Worm (Caenorhabditis elegans) whole organism, L4 larva: ENCODE measurements around the gene F52G3.5.
"Not testable (repeated sequence)": the region's sequence is repeated elsewhere in the genome, so short reads cannot be mapped to it uniquely, and the experiment has no call there.

ENCODE experiments used
- D1046.2 ChIP-seq: fragments of 200-800 bp; sonication (Bioruptor generic); IDR thresholded peaks from 2 replicates; pipeline ENCODE4 v1.3.6; 2022; ENCODE audit warnings: missing genetic modification characterization, missing compliant biosample characterization
- F44E2.7 ChIP-seq: fragments of 200-800 bp; sonication (Bioruptor generic); IDR thresholded peaks from 2 replicates; pipeline ENCODE4 v2.1.2; 2022; ENCODE audit warnings: missing genetic modification characterization, missing compliant biosample characterization
- T26A8.4 ChIP-seq: fragments of 200-800 bp; sonication (Bioruptor generic); IDR thresholded peaks from 2 replicates; pipeline ENCODE4 v1.3.6; 2022; ENCODE audit warnings: missing genetic modification characterization, missing compliant biosample characterization
- Y105C5A.15 ChIP-seq: fragments of 200-800 bp; sonication (Bioruptor generic); IDR thresholded peaks from 2 replicates; pipeline ENCODE4 v1.3.6; 2022; ENCODE audit warnings: missing genetic modification characterization, missing compliant biosample characterization
- Y48G9A.11 ChIP-seq: fragments of 200-800 bp; sonication (Bioruptor generic); IDR thresholded peaks from 2 replicates; pipeline ENCODE4 v1.3.6; 2022; ENCODE audit warnings: missing genetic modification reagents, missing genetic modification characterization, missing compliant biosample characterization
- Y75B8A.6 ChIP-seq: fragments of 200-800 bp; sonication (Bioruptor generic); IDR thresholded peaks from 2 replicates; pipeline ENCODE4 v1.3.6; 2022; ENCODE audit warnings: missing genetic modification reagents, missing genetic modification characterization, missing compliant biosample characterization
- arid-1 ChIP-seq: fragments of 200-800 bp; sonication (Bioruptor generic); conservative IDR thresholded peaks from 2 replicates; pipeline ENCODE4 v1.3.6; 2022; ENCODE audit warnings: missing genetic modification reagents, missing genetic modification characterization, missing compliant biosample characterization
- ceh-82 ChIP-seq: sonication (generic microtip); optimal IDR thresholded peaks from 2 replicates; lab custom pipeline; 2017; ENCODE audit warnings: missing biosample characterization, missing genetic modification characterization
- ctbp-1 ChIP-seq: fragments of 200-800 bp; sonication (Bioruptor generic); IDR thresholded peaks from 2 replicates; pipeline ENCODE4 v1.3.6; 2022; ENCODE audit warnings: missing genetic modification reagents, missing genetic modification characterization, missing compliant biosample characterization
- daf-16 ChIP-seq, 3 experiments: sonication (generic microtip); optimal IDR thresholded peaks; 2 replicates each; lab custom pipeline; 2016 to 2017; ENCODE audit warnings: missing genetic modification characterization in 3 of 3, missing genetic modification reagents in 3 of 3, mild to moderate bottlenecking in 2 of 3, missing compliant biosample characterization in 2 of 3, missing biosample characterization in 1 of 3, moderate library complexity in 1 of 3
- dmd-6 ChIP-seq: fragments of 200-800 bp; sonication (Bioruptor generic); IDR thresholded peaks from 2 replicates; pipeline ENCODE4 v1.3.6; 2022; ENCODE audit warnings: missing genetic modification reagents, missing genetic modification characterization, missing compliant biosample characterization
- dmd-8 ChIP-seq: fragments of 200-800 bp; sonication (Bioruptor generic); IDR thresholded peaks from 2 replicates; pipeline ENCODE4 v1.3.6; 2022; ENCODE audit warnings: missing genetic modification characterization, missing compliant biosample characterization
- dmd-9 ChIP-seq: fragments of 200-800 bp; sonication (Bioruptor generic); IDR thresholded peaks from 2 replicates; pipeline ENCODE4 v1.3.6; 2022; ENCODE audit warnings: missing genetic modification reagents, missing genetic modification characterization, missing compliant biosample characterization
- hif-1 ChIP-seq, 2 experiments: sonication (generic microtip); optimal IDR thresholded peaks; 2 replicates each; lab custom pipeline; 2016 to 2017; ENCODE audit warnings: missing compliant biosample characterization in 2 of 2, missing genetic modification characterization in 2 of 2, missing genetic modification reagents in 2 of 2, missing genotype in 2 of 2, mild to moderate bottlenecking in 1 of 2
- hmg-1.1 ChIP-seq: fragments of 200-800 bp; sonication (Bioruptor generic); IDR thresholded peaks from 2 replicates; pipeline ENCODE4 v1.3.6; 2022; ENCODE audit warnings: missing genetic modification reagents, missing genetic modification characterization, missing compliant biosample characterization
- lim-7 ChIP-seq: fragments of 200-800 bp; sonication (Bioruptor generic); IDR thresholded peaks from 2 replicates; pipeline ENCODE4 v1.3.6; 2022; ENCODE audit warnings: missing genetic modification characterization, missing compliant biosample characterization
- lin-13 ChIP-seq: fragments of 150-350 bp; optimal IDR thresholded peaks from 2 replicates; lab custom pipeline; 2014; ENCODE audit warnings: missing biosample characterization, missing genetic modification reagents, missing genetic modification characterization
- lin-39 ChIP-seq: fragments of 150-350 bp; optimal IDR thresholded peaks from 2 replicates; lab custom pipeline; 2014; ENCODE audit warnings: missing biosample characterization, missing genetic modification reagents, missing genetic modification characterization
- madf-5 ChIP-seq, 2 experiments: fragments of 200-800 bp; sonication (Bioruptor generic); IDR thresholded peaks; 2 replicates each; pipeline ENCODE4 v1.3.6; 2022; ENCODE audit warnings: missing compliant biosample characterization in 2 of 2, missing genetic modification characterization in 2 of 2
- madf-9 ChIP-seq: fragments of 200-800 bp; sonication (Bioruptor generic); conservative IDR thresholded peaks from 2 replicates; pipeline ENCODE4 v1.3.6; 2022; ENCODE audit warnings: missing genetic modification reagents, missing genetic modification characterization, missing compliant biosample characterization
- mdt-29 ChIP-seq: fragments of 200-800 bp; sonication (Bioruptor generic); IDR thresholded peaks from 2 replicates; pipeline ENCODE4 v1.3.6; 2022; ENCODE audit warnings: missing genetic modification reagents, missing genetic modification characterization, missing compliant biosample characterization
- nhr-41 ChIP-seq: fragments of 200-800 bp; sonication (Bioruptor generic); IDR thresholded peaks from 2 replicates; pipeline ENCODE4 v1.3.6; 2022; ENCODE audit warnings: missing genetic modification reagents, missing genetic modification characterization, missing compliant biosample characterization
- nhr-42 ChIP-seq: fragments of 200-800 bp; sonication (Bioruptor generic); IDR thresholded peaks from 2 replicates; pipeline ENCODE4 v1.3.6; 2022; ENCODE audit warnings: missing genetic modification characterization, missing compliant biosample characterization
- nhr-6 ChIP-seq: fragments of 150-350 bp; optimal IDR thresholded peaks from 2 replicates; lab custom pipeline; 2014; ENCODE audit warnings: missing biosample characterization, missing genetic modification characterization
- pha-4 ChIP-seq, 2 experiments: fragments of 150-350 bp in 1 of 2; fragments of 200-800 bp in 1 of 2; sonication (Bioruptor generic) in 1 of 2; IDR thresholded peaks in 1 of 2; optimal IDR thresholded peaks in 1 of 2; 2 replicates each; pipeline versions ENCODE4 v1.3.6 to Lab custom; 2014 to 2022; ENCODE audit warnings: missing genetic modification characterization in 2 of 2, missing genetic modification reagents in 2 of 2, missing biosample characterization in 1 of 2, missing compliant biosample characterization in 1 of 2
- php-3 ChIP-seq: fragments of 200-800 bp; sonication (Bioruptor generic); IDR thresholded peaks from 2 replicates; pipeline ENCODE4 v1.3.6; 2022; ENCODE audit warnings: missing genetic modification reagents, missing genetic modification characterization, missing compliant biosample characterization
- saeg-2 ChIP-seq: fragments of 200-800 bp; sonication (Bioruptor generic); IDR thresholded peaks from 2 replicates; pipeline ENCODE4 v1.3.6; 2022; ENCODE audit warnings: missing genetic modification reagents, missing genetic modification characterization, missing compliant biosample characterization
- sdz-12 ChIP-seq: fragments of 200-800 bp; sonication (Bioruptor generic); optimal IDR thresholded peaks from 2 replicates; lab custom pipeline; 2018; ENCODE audit warnings: mild to moderate bottlenecking, missing genetic modification characterization, missing compliant biosample characterization
- skn-1 ChIP-seq: fragments of 150-350 bp; optimal IDR thresholded peaks from 2 replicates; lab custom pipeline; 2014; ENCODE audit warnings: missing biosample characterization, missing genetic modification characterization
- snpc-1.2 ChIP-seq: fragments of 200-800 bp; sonication (Bioruptor generic); IDR thresholded peaks from 2 replicates; pipeline ENCODE4 v1.3.6; 2022; ENCODE audit warnings: missing genetic modification reagents, missing genetic modification characterization, missing compliant biosample characterization
- spr-1 ChIP-seq: sonication (generic microtip); optimal IDR thresholded peaks from 2 replicates; lab custom pipeline; 2016; ENCODE audit warnings: mild to moderate bottlenecking, missing genetic modification characterization, missing compliant biosample characterization
- tag-97 ChIP-seq: fragments of 200-800 bp; sonication (Bioruptor generic); IDR thresholded peaks from 2 replicates; pipeline ENCODE4 v1.3.6; 2022; ENCODE audit warnings: missing genetic modification characterization, missing compliant biosample characterization
- tra-1 ChIP-seq: fragments of 200-800 bp; sonication (Bioruptor generic); IDR thresholded peaks from 2 replicates; pipeline ENCODE4 v1.3.6; 2022; ENCODE audit warnings: missing genetic modification reagents, missing genetic modification characterization, missing compliant biosample characterization
- unc-39 ChIP-seq: sonication (generic microtip); optimal IDR thresholded peaks from 2 replicates; lab custom pipeline; 2017; ENCODE audit warnings: missing biosample characterization, missing genetic modification characterization
- unc-62 ChIP-seq, 3 experiments: fragments of 150-350 bp in 1 of 3; sonication (generic microtip); optimal IDR thresholded peaks in 2 of 3; peaks in 1 of 3; 1 replicate in 1 of 3; 2 replicates in 2 of 3; lab custom pipeline; 2014 to 2017; ENCODE audit warnings: missing biosample characterization in 3 of 3, missing genetic modification characterization in 3 of 3, missing genetic modification reagents in 3 of 3, missing genotype in 1 of 3
- vab-7 ChIP-seq: fragments of 200-800 bp; sonication (Bioruptor generic); IDR thresholded peaks from 2 replicates; pipeline ENCODE4 v1.3.6; 2022; ENCODE audit warnings: missing genetic modification reagents, missing genetic modification characterization, missing compliant biosample characterization
- zfp-3 ChIP-seq: fragments of 200-800 bp; sonication (Bioruptor generic); conservative IDR thresholded peaks from 2 replicates; pipeline ENCODE4 v1.3.6; 2022; ENCODE audit warnings: missing genetic modification reagents, missing genetic modification characterization, missing compliant biosample characterization
- zip-11 ChIP-seq: fragments of 200-800 bp; sonication (Bioruptor generic); IDR thresholded peaks from 2 replicates; pipeline ENCODE4 v1.3.6; 2022; ENCODE audit warnings: missing genetic modification characterization, missing compliant biosample characterization

Gene F52G3.5

ce11 chrX:16937925-16938324 lies 38.0 kb downstream of the F52G3.5 start:
- TF ChIP-seq Y75B8A.6 (GFP tag; lab: Robert Waterston, UW) (peak; percentile 77; the same call in 1 of the 2 replicates), zfp-3 (peak; percentile 57; the same call in 1 of the 2 replicates), madf-5 (GFP tag; IDR thresholded peaks at IDR 0.05; lab: Robert Waterston, UW) (peak in 1 of 2 experiments; percentile 61; a peak in 1 of 4 replicates), tra-1 (GFP tag; lab: Robert Waterston, UW) (0 out of 2 replicates have a peak, but pooled peaks have one; percentile 50), lim-7 (GFP tag; lab: Robert Waterston, UW) (0 out of 2 replicates have a peak, but pooled peaks have one; percentile 52)
- TF ChIP-seq, all 104 proteins: peak for 5; not testable (repeated sequence) for 99

DNA sequence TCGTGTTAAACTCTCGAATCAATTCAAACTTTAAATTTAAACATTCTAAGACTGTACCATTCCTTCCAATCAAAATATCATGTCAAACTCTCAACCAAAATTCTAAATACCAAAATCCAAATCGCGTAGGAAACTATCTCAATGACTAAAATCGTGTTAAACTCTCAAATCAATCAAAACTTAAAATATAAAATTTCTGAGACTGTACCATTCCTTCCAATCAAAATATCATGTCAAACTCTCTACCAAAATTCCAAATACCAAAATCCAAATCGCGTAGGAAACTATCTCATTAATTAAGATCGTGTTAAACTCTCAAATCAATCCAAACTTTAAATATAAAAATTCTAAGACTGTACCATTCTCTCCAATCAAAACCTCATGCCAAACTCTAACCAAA lies 41.4 kb downstream of the F52G3.5 start:
- TF ChIP-seq Y75B8A.6 (GFP tag; lab: Robert Waterston, UW) (peak; percentile 12), zfp-3 (peak; percentile 69), pha-4 (GFP tag; IDR thresholded peaks at IDR 0.05; lab: Robert Waterston, UW) (peak; percentile 35; the same call in 1 of the 2 replicates), madf-5 (GFP tag; IDR thresholded peaks at IDR 0.05; lab: Robert Waterston, UW) (0 out of 4 replicates have a peak, but pooled peaks of 1 of the 2 experiments have one; percentile 73)
- not testable (repeated sequence) for TF ChIP-seq pha-4 (tag; optimal IDR thresholded peaks at IDR 0.05; lab: Kevin White, UChicago)

- TF ChIP-seq arid-1 (GFP tag; lab: Robert Waterston, UW) (peak; percentile 69), hmg-1.1 (GFP tag; lab: Robert Waterston, UW) (peak; percentile 59; the same call in 1 of the 2 replicates), Y48G9A.11 (peak; percentile 77), dmd-9 (GFP tag; lab: Robert Waterston, UW) (peak; percentile 70; the same call in 1 of the 2 replicates), nhr-42 (GFP tag; lab: Robert Waterston, UW) (peak; percentile 75), nhr-41 (GFP tag; lab: Robert Waterston, UW) (peak; percentile 73), dmd-8 (peak; percentile 81), madf-5 (GFP tag; IDR thresholded peaks at IDR 0.05; lab: Robert Waterston, UW) (peak; percentile 84 to 93), vab-7 (GFP tag; lab: Robert Waterston, UW) (peak; percentile 75), zfp-3 (peak; percentile 96), lim-7 (GFP tag; lab: Robert Waterston, UW) (peak; percentile 60; the same call in 1 of the 2 replicates), pha-4 (GFP tag; IDR thresholded peaks at IDR 0.05; lab: Robert Waterston, UW) (peak; percentile 80; the same call in 1 of the 2 replicates), D1046.2 (GFP tag; lab: Robert Waterston, UW) (peak; percentile 80), snpc-1.2 (peak; percentile 35), tag-97 (peak; percentile 80; the same call in 1 of the 2 replicates), ctbp-1 (GFP tag; lab: Robert Waterston, UW) (peak; percentile 88), zip-11 (GFP tag; lab: Robert Waterston, UW) (peak; percentile 50; the same call in 1 of the 2 replicates), T26A8.4 (GFP tag; lab: Robert Waterston, UW) (peak; percentile 80), F44E2.7 (0 out of 2 replicates have a peak, but pooled peaks have one; percentile 3), Y75B8A.6 (GFP tag; lab: Robert Waterston, UW) (peak; percentile 96), php-3 (peak; percentile 79), saeg-2 (GFP tag; lab: Robert Waterston, UW) (peak; percentile 62; the same call in 1 of the 2 replicates), madf-9 (peak; percentile 66; the same call in 1 of the 2 replicates), dmd-6 (GFP tag; lab: Robert Waterston, UW) (peak; percentile 47), Y105C5A.15 (GFP tag; lab: Robert Waterston, UW) (peak; percentile 78; the same call in 1 of the 2 replicates), tra-1 (GFP tag; lab: Robert Waterston, UW) (peak; percentile 87), mdt-29 (GFP tag; lab: Robert Waterston, UW) (peak; percentile 87)
- not testable (repeated sequence) for TF ChIP-seq pha-4 (tag; optimal IDR thresholded peaks at IDR 0.05; lab: Kevin White, UChicago)
These were observed 43.6 kb downstream of the F52G3.5 start for ce11 chrX:16932339-16932738.

DNA sequence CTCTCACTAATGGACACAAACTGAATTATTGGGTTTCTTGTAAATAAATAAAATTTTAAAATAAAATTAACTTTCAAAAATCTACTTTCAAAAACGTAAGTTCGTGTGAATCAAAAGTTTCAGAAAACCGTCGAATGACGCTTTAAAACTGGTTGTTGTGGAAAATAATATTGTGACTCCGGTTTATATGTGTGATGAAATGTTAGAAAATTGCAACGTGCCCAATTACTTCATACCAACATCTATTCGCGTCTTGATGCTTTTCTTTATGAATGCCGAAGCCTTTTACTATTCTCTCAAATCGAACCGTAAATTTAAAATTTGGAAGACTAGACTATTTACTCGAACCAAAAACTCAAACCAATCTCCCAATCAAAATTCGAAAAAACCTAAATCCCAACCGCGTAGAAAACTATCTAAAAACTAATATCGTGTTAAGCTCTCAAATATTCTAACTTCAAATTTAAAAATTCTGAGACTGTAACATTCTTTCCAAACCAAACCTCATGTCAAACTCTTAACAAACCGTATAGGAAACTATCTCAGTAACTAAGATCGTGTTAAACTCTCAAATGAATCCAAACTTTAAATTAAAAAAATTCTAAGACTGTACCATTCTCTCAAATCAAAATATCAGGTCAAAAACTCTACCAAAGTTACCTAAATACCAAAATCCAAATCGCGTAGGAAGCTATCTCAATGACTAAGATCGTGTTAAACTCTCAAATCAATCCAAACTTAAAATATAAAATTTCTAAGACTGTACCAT lies 44.5 kb downstream of the F52G3.5 start:
- TF ChIP-seq unc-62 (GFP tag; optimal IDR thresholded peaks at IDR 0.05 in 1 of 2; lab: Kevin White, UChicago) = peak in 1 of 2 experiments; percentile 98
- no peak for TF ChIP-seq unc-62 (tag; optimal IDR thresholded peaks at IDR 0.05; lab: Kevin White, UChicago)
- TF ChIP-seq lin-39 (tag; lab: Kevin White, UChicago) = no peak
- peak; percentile 50; the same call in 1 of the 2 replicates for TF ChIP-seq lim-7 (GFP tag; lab: Robert Waterston, UW)
- 0 out of 2 replicates have a peak, but pooled peaks have one; percentile 79 for TF ChIP-seq Y75B8A.6 (GFP tag; lab: Robert Waterston, UW)
- no peak for TF ChIP-seq unc-39 (tag; lab: Kevin White, UChicago)
- no peak for TF ChIP-seq ceh-82
- TF ChIP-seq daf-16 (GFP tag; optimal IDR thresholded peaks at IDR 0.05; lab: Kevin White, UChicago) = no peak
- peak; percentile 60 for TF ChIP-seq daf-16 (tag; optimal IDR thresholded peaks at IDR 0.05; lab: Kevin White, UChicago)
- TF ChIP-seq nhr-6 (tag; lab: Kevin White, UChicago) = peak; percentile 42
- TF ChIP-seq sdz-12 (GFP tag; lab: Kevin White, UChicago) = no peak
- 0 out of 2 replicates have a peak, but pooled peaks have one; percentile 72 for TF ChIP-seq tag-97
- peak; percentile 50 for TF ChIP-seq lin-13 (GFP tag; lab: Kevin White, UChicago)
- TF ChIP-seq Y48G9A.11 = peak; percentile 48
- no peak for TF ChIP-seq skn-1 (tag; lab: Kevin White, UChicago)
- peak in 1 of 2 experiments; percentile 78 for TF ChIP-seq hif-1 (tag; optimal IDR thresholded peaks at IDR 0.05; lab: Kevin White, UChicago)
- TF ChIP-seq spr-1 (tag; lab: Kevin White, UChicago) = no peak
